Worm (Caenorhabditis elegans) whole organism, mixed stage, embryonic: ENCODE results near the gene cpg-18.

ENCODE experiments used
- ces-1 ChIP-seq: fragments of 150-350 bp; optimal IDR thresholded peaks from 2 replicates; lab custom pipeline; 2014; ENCODE audit warnings: missing biosample characterization, missing genetic modification reagents, missing genetic modification characterization
- elt-3 ChIP-seq: fragments of 150-350 bp; optimal IDR thresholded peaks from 2 replicates; lab custom pipeline; 2014; ENCODE audit warnings: missing biosample characterization, missing genetic modification characterization
- flh-1 ChIP-seq: fragments of 200-800 bp; sonication (Bioruptor generic); optimal IDR thresholded peaks from 2 replicates; lab custom pipeline; 2018; ENCODE audit warnings: mild to moderate bottlenecking, missing genetic modification characterization, moderate library complexity, missing compliant biosample characterization
- lin-13 ChIP-seq: fragments of 150-350 bp; optimal IDR thresholded peaks from 2 replicates; lab custom pipeline; 2014; ENCODE audit warnings: missing biosample characterization, missing genetic modification characterization
- lsy-2 ChIP-seq: fragments of 150-350 bp; optimal IDR thresholded peaks from 2 replicates; lab custom pipeline; 2014; ENCODE audit warnings: missing biosample characterization, missing genetic modification characterization
- nhr-12 ChIP-seq: fragments of 150-350 bp; optimal IDR thresholded peaks from 2 replicates; lab custom pipeline; 2014; ENCODE audit warnings: missing biosample characterization, missing genetic modification characterization
- nhr-237 ChIP-seq: fragments of 150-350 bp; optimal IDR thresholded peaks from 2 replicates; lab custom pipeline; 2014; ENCODE audit warnings: missing biosample characterization, missing genetic modification characterization
- nhr-28 ChIP-seq: fragments of 150-350 bp; optimal IDR thresholded peaks from 2 replicates; lab custom pipeline; 2014; ENCODE audit warnings: missing biosample characterization, missing genetic modification characterization
- nhr-76 ChIP-seq: sonication (generic microtip); optimal IDR thresholded peaks from 2 replicates; lab custom pipeline; 2017; ENCODE audit warnings: missing biosample characterization, missing genetic modification characterization
- pha-4 ChIP-seq: fragments of 150-350 bp; optimal IDR thresholded peaks from 2 replicates; lab custom pipeline; 2018; ENCODE audit warnings: missing biosample characterization, missing genetic modification reagents, missing genetic modification characterization
- unc-39 ChIP-seq: fragments of 150-350 bp; optimal IDR thresholded peaks from 2 replicates; lab custom pipeline; 2014; ENCODE audit warnings: missing biosample characterization, missing genetic modification characterization
- unc-62 ChIP-seq: fragments of 150-350 bp; optimal IDR thresholded peaks from 2 replicates; lab custom pipeline; 2014; ENCODE audit warnings: missing biosample characterization, missing genetic modification reagents, missing genetic modification characterization
- ztf-11 ChIP-seq: fragments of 150-350 bp; optimal IDR thresholded peaks from 2 replicates; lab custom pipeline; 2014; ENCODE audit warnings: missing biosample characterization, missing genetic modification characterization

DNA sequence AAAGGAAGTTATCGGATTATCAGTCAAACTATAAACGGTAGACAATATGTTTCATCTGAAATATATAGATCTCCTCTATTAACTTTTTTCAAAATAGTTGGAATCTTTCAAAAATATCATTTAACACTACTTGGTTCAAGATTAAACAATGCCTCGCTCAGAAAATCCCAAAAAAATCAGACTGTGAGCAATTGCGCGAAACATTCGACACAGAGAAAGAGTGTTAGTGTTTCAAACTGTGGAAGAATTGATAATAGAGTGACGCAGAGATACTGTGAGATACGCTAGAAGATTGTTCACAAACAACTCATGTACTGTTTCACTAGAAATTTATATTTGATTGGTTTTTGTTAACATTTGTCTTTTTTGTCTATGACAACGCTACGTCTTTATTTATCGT lies 6.2 kb downstream of the cpg-18 start, which contains the start of gene chil-11:
- TF ChIP-seq ces-1 (no peak), nhr-237 (tag; lab: Kevin White, UChicago) (no peak), unc-62 (no peak), nhr-76 (tag; lab: Kevin White, UChicago) (no peak), nhr-28 (tag; lab: Kevin White, UChicago) (no peak), lsy-2 (tag; lab: Kevin White, UChicago) (no peak), lin-13 (no peak), unc-39 (tag; lab: Kevin White, UChicago) (no peak), elt-3 (tag; lab: Kevin White, UChicago) (no peak), nhr-12 (tag; lab: Kevin White, UChicago) (no peak), flh-1 (no peak), pha-4 (no peak), ztf-11 (tag; lab: Kevin White, UChicago) (no peak)
